Fruit fly (Drosophila melanogaster): ENCODE results near the gene Nfs1.

Nfs1 gene

dm6 chr2L:12040510-12040909 is 41.1 kb downstream of the Nfs1 start, which contains the start of gene CG6766 (continued):
- TF ChIP-seq CG10654 (GFP tag; optimal IDR thresholded peaks at IDR 0.05): no peak
- peak; percentile 91 for TF ChIP-seq nerfin-1 (tag; optimal IDR thresholded peaks at IDR 0.05)
- TF ChIP-seq CG14710 (tag; optimal IDR thresholded peaks at IDR 0.05): peak; percentile 31
- TF ChIP-seq Bdp1 (GFP tag; optimal IDR thresholded peaks at IDR 0.05): no peak
- TF ChIP-seq corto (GFP tag; optimal IDR thresholded peaks at IDR 0.05): no peak
- TF ChIP-seq sens (GFP tag): peak; percentile 73
- TF ChIP-seq BEAF-32 (GFP tag; optimal IDR thresholded peaks at IDR 0.05): peak; percentile 52
- no peak for TF ChIP-seq CG6175 (GFP tag; IDR thresholded peaks at IDR 0.05)
- TF ChIP-seq CG2120 (GFP tag; optimal IDR thresholded peaks at IDR 0.05): peak; percentile 32
- no peak for TF ChIP-seq Optix (GFP tag; IDR thresholded peaks at IDR 0.05)
- TF ChIP-seq CG13894 (tag; optimal IDR thresholded peaks at IDR 0.05): no peak
- no peak for TF ChIP-seq Dad (GFP tag; optimal IDR thresholded peaks at IDR 0.05)
- peak; percentile 52 for TF ChIP-seq nmo (GFP tag; optimal IDR thresholded peaks at IDR 0.05)
- no peak for TF ChIP-seq croc (GFP tag; conservative IDR thresholded peaks at IDR 0.05)
- peak; percentile 42 for TF ChIP-seq Dp (GFP tag; optimal IDR thresholded peaks at IDR 0.05)
- no peak for TF ChIP-seq CG16863 (GFP tag; optimal IDR thresholded peaks at IDR 0.05)
- no peak for TF ChIP-seq TFAM (GFP tag; optimal IDR thresholded peaks at IDR 0.05)
- no peak for TF ChIP-seq CG10366 (GFP tag; IDR thresholded peaks at IDR 0.05)
- TF ChIP-seq Taf1 (GFP tag; IDR thresholded peaks at IDR 0.05): no peak
- peak; percentile 49 for TF ChIP-seq E2f2 (GFP tag; IDR thresholded peaks at IDR 0.05)
- TF ChIP-seq slou (GFP tag; optimal IDR thresholded peaks at IDR 0.05): no peak
- no peak for TF ChIP-seq en (GFP tag; optimal IDR thresholded peaks at IDR 0.05)
- no peak for TF ChIP-seq CG12155 (GFP tag; optimal IDR thresholded peaks at IDR 0.05)
- TF ChIP-seq stc (GFP tag; IDR thresholded peaks at IDR 0.05): no peak
- peak; percentile 29; the same call in 1 of the 4 replicates for TF ChIP-seq Dll (GFP tag; IDR thresholded peaks at IDR 0.05; ENCODE audit: partially characterized antibody)
- no peak for TF ChIP-seq HLH4C (GFP tag; IDR thresholded peaks at IDR 0.05; ENCODE audit: partially characterized antibody)
- TF ChIP-seq CG34376 (GFP tag; optimal IDR thresholded peaks at IDR 0.05): peak; percentile 9
- no peak for TF ChIP-seq Hr3 (GFP tag; optimal IDR thresholded peaks at IDR 0.05)
- TF ChIP-seq Aef1 (GFP tag; IDR thresholded peaks at IDR 0.05): no peak
- peak; percentile 23 for TF ChIP-seq CG15514 (GFP tag; optimal IDR thresholded peaks at IDR 0.05)
- TF ChIP-seq sima (GFP tag; optimal IDR thresholded peaks at IDR 0.05): no peak
- TF ChIP-seq Scr (GFP tag; IDR thresholded peaks at IDR 0.05; ENCODE audit: partially characterized antibody): peak; percentile 36; the same call in 1 of the 2 replicates
- peak; percentile 57 for TF ChIP-seq YL-1 (GFP tag; optimal IDR thresholded peaks at IDR 0.05)
- TF ChIP-seq Ets97D (GFP tag; optimal IDR thresholded peaks at IDR 0.05): peak; percentile 3
- peak; percentile 35 for TF ChIP-seq Sry-δ (GFP tag; optimal IDR thresholded peaks at IDR 0.05)
- no peak for TF ChIP-seq bab2 (GFP tag; optimal IDR thresholded peaks at IDR 0.05)
- no peak for TF ChIP-seq repo (GFP tag; optimal IDR thresholded peaks at IDR 0.05)
- peak; percentile 35; the same call in 1 of the 2 replicates for TF ChIP-seq bbx (GFP tag; IDR thresholded peaks at IDR 0.05; ENCODE audit: partially characterized antibody)
- no peak for TF ChIP-seq lab (GFP tag; optimal IDR thresholded peaks at IDR 0.05)
- peak; percentile 6 to 88 for TF ChIP-seq crp (GFP tag; optimal IDR thresholded peaks at IDR 0.05)
- no peak for TF ChIP-seq GATAe (GFP tag; conservative IDR thresholded peaks at IDR 0.05)
- TF ChIP-seq CG13424 (tag; optimal IDR thresholded peaks at IDR 0.05): no peak
- TF ChIP-seq B-H2 (GFP tag; optimal IDR thresholded peaks at IDR 0.05): peak; percentile 34
- no peak for TF ChIP-seq Mes4 (GFP tag; optimal IDR thresholded peaks at IDR 0.05)
- no peak for TF ChIP-seq gcm (GFP tag; optimal IDR thresholded peaks at IDR 0.05)
- TF ChIP-seq HmgZ (tag; optimal IDR thresholded peaks at IDR 0.05): peak; percentile 64
- peak; percentile 48; the same call in 1 of the 2 replicates for TF ChIP-seq CG13287 (GFP tag; IDR thresholded peaks at IDR 0.05; ENCODE audit: partially characterized antibody)
- no peak for TF ChIP-seq CG2129 (GFP tag; IDR thresholded peaks at IDR 0.05; ENCODE audit: partially characterized antibody)
- TF ChIP-seq pzg (GFP tag; optimal IDR thresholded peaks at IDR 0.05): peak; percentile 68
- TF ChIP-seq Dref (GFP tag; IDR thresholded peaks at IDR 0.05): peak; percentile 58
- no peak for TF ChIP-seq az2 (GFP tag; optimal IDR thresholded peaks at IDR 0.05)

Measured in whole organism, embryonic.